Worm (Caenorhabditis elegans) whole organism, early embryonic: Measurements from ENCODE around the gene T25D1.1.

Experiments used
- F13C5.2 ChIP-seq: sonication (generic microtip); optimal IDR thresholded peaks from 2 replicates; lab custom pipeline; 2017; ENCODE audit warnings: mild to moderate bottlenecking, missing genetic modification characterization, inconsistent platforms, missing compliant biosample characterization
- aly-1 ChIP-seq: sonication (generic microtip); optimal IDR thresholded peaks from 2 replicates; lab custom pipeline; 2016; ENCODE audit warnings: missing genetic modification characterization, missing compliant biosample characterization
- ama-1 ChIP-seq: fragments of 150-350 bp; optimal IDR thresholded peaks from 2 replicates; lab custom pipeline; 2014
- flt-1 ChIP-seq: fragments of 200-800 bp; sonication (Bioruptor generic); IDR thresholded peaks from 2 replicates; pipeline ENCODE4 v1.3.6; 2022; ENCODE audit warnings: missing genetic modification characterization, missing compliant biosample characterization
- hmbx-1 ChIP-seq: sonication (generic microtip); optimal IDR thresholded peaks from 2 replicates; lab custom pipeline; 2016; ENCODE audit warnings: mild to moderate bottlenecking, missing genetic modification characterization, missing compliant biosample characterization
- hmg-4 ChIP-seq: fragments of 200-800 bp; sonication (Bioruptor generic); optimal IDR thresholded peaks from 2 replicates; lab custom pipeline; 2018; ENCODE audit warnings: mild to moderate bottlenecking, missing genetic modification characterization, missing compliant biosample characterization
- hnd-1 ChIP-seq: sonication (generic microtip); optimal IDR thresholded peaks from 2 replicates; lab custom pipeline; 2016; ENCODE audit warnings: missing genetic modification characterization, missing compliant biosample characterization
- pes-1 ChIP-seq: fragments of 200-800 bp; sonication (Bioruptor generic); IDR thresholded peaks from 2 replicates; pipeline ENCODE4 v1.3.6; 2022; ENCODE audit warnings: missing genetic modification reagents, missing genetic modification characterization, missing compliant biosample characterization
- scrt-1 ChIP-seq: fragments of 200-800 bp; sonication (Bioruptor generic); IDR thresholded peaks from 2 replicates; pipeline ENCODE4 v1.3.6; 2022; ENCODE audit warnings: missing genetic modification characterization, missing compliant biosample characterization
- sea-1 ChIP-seq: fragments of 200-800 bp; sonication (Bioruptor generic); conservative IDR thresholded peaks from 2 replicates; pipeline ENCODE4 v1.3.6; 2022; ENCODE audit warnings: missing genetic modification characterization, missing compliant biosample characterization
- tbx-11 ChIP-seq: fragments of 200-800 bp; sonication (Bioruptor generic); IDR thresholded peaks from 2 replicates; pipeline ENCODE4 v1.3.6; 2022; ENCODE audit warnings: missing genetic modification characterization, missing compliant biosample characterization
- tbx-37 ChIP-seq: fragments of 200-800 bp; sonication (Bioruptor generic); conservative IDR thresholded peaks from 2 replicates; pipeline ENCODE4 v1.3.6; 2022; ENCODE audit warnings: missing genetic modification reagents, missing genetic modification characterization, missing compliant biosample characterization
- tra-4 ChIP-seq: sonication (generic microtip); optimal IDR thresholded peaks from 2 replicates; lab custom pipeline; 2017; ENCODE audit warnings: missing genetic modification characterization, missing compliant biosample characterization

DNA sequence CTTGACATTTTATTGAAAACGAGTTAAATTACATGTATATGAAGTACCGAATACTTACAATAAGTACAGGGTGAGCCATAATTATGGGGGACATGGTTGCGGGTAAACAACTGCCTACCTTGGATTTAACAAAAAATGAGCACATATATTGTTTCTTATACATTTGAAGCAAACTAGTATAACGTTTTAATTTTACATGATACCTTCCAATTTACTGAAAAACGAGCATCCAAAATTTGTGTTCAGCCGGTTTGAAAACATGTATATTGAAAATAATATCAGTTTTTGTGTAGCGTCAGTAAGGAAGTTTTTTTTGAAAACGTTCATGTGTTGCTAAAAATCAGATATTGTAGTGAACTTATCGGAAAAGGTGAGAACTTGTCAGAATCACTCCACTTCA, 28.9 kb upstream of the T25D1.1 start:
- TF ChIP-seq tra-4 (tag; lab: Kevin White, UChicago) (no peak), flt-1 (no peak), tbx-11 (GFP tag; lab: Robert Waterston, UW) (no peak), ama-1 (lab: Kevin White, UChicago) (no peak), hnd-1 (no peak), sea-1 (no peak), tbx-37 (GFP tag; lab: Robert Waterston, UW) (no peak), pes-1 (GFP tag; lab: Robert Waterston, UW) (no peak), hmbx-1 (tag; lab: Kevin White, UChicago) (no peak), aly-1 (tag; lab: Kevin White, UChicago) (no peak), F13C5.2 (no peak), hmg-4 (GFP tag; lab: Kevin White, UChicago) (no peak), scrt-1 (no peak)
